Worm (Caenorhabditis elegans): ENCODE data around the gene ram-5.
A peak's percentile ranks its signal among the peaks of the same experiment; 100 is the strongest.

- no peak for TF ChIP-seq lsy-2 (tag; optimal IDR thresholded peaks at IDR 0.05)
- TF ChIP-seq nhr-25 (tag; optimal IDR thresholded peaks at IDR 0.05), result peak; percentile 87
- no peak for TF ChIP-seq nhr-12 (tag; optimal IDR thresholded peaks at IDR 0.05)
- peak; percentile 73 for TF ChIP-seq sma-9 (GFP tag; optimal IDR thresholded peaks at IDR 0.05)
- no peak for TF ChIP-seq sma-9 (tag; optimal IDR thresholded peaks at IDR 0.05)
- no peak for TF ChIP-seq ceh-82 (tag; optimal IDR thresholded peaks at IDR 0.05)
- no peak for TF ChIP-seq snpc-4 (tag; optimal IDR thresholded peaks at IDR 0.05)
- no peak for TF ChIP-seq elt-1 (tag; optimal IDR thresholded peaks at IDR 0.05)
- no peak for TF ChIP-seq mab-5 (tag; optimal IDR thresholded peaks at IDR 0.05)
- TF ChIP-seq nhr-6 (tag; optimal IDR thresholded peaks at IDR 0.05), result no peak
Observed at ce11 chrX:14500422-14501058, 49.4 kb upstream of the ram-5 start.

Data from whole organism, L2 larva.